Worm (Caenorhabditis elegans): Measurements from ENCODE around the gene hpo-31.

ce11 chrV:13812330-13812729 lies 10.5 kb upstream of the hpo-31 start:
- TF ChIP-seq nhr-11 (tag; optimal IDR thresholded peaks at IDR 0.05) (no peak), tbx-2 (tag; optimal IDR thresholded peaks at IDR 0.05) (no peak), ama-1 (optimal IDR thresholded peaks at IDR 0.05) (no peak), unc-62 (GFP tag; optimal IDR thresholded peaks at IDR 0.05) (no peak), ztf-11 (tag; optimal IDR thresholded peaks at IDR 0.05) (no peak), mdl-1 (tag; optimal IDR thresholded peaks at IDR 0.05) (no peak), elt-3 (tag; optimal IDR thresholded peaks at IDR 0.05) (no peak), pha-4 (tag; optimal IDR thresholded peaks at IDR 0.05) (no peak), nhr-12 (tag; optimal IDR thresholded peaks at IDR 0.05) (no peak)
